Worm (Caenorhabditis elegans) whole organism, L2 larva: ENCODE data around the gene C14E2.4.
A peak's percentile ranks its signal among the peaks of the same experiment; 100 is the strongest.

Experiments used
- C34F6.9 ChIP-seq: fragments of 150-350 bp; optimal IDR thresholded peaks from 2 replicates; lab custom pipeline; 2014; ENCODE audit warnings: missing biosample characterization, missing genetic modification characterization
- F13H6.1 ChIP-seq: sonication (generic microtip); optimal IDR thresholded peaks from 2 replicates; lab custom pipeline; 2016; ENCODE audit warnings: missing genetic modification characterization, missing compliant biosample characterization
- R02D3.7 ChIP-seq: fragments of 150-350 bp; optimal IDR thresholded peaks from 2 replicates; lab custom pipeline; 2014; ENCODE audit warnings: missing biosample characterization, missing genetic modification characterization
- Y55F3AM.14 ChIP-seq: fragments of 200-800 bp; sonication (Bioruptor generic); optimal IDR thresholded peaks from 2 replicates; lab custom pipeline; 2018; ENCODE audit warnings: mild to moderate bottlenecking, missing genetic modification characterization, missing compliant biosample characterization
- ZK546.5 ChIP-seq: sonication (generic microtip); optimal IDR thresholded peaks from 2 replicates; lab custom pipeline; 2017; ENCODE audit warnings: missing biosample characterization, missing genetic modification characterization
- alr-1 ChIP-seq: fragments of 150-350 bp; optimal IDR thresholded peaks from 2 replicates; lab custom pipeline; 2014; ENCODE audit warnings: missing biosample characterization, missing genetic modification characterization
- aly-2 ChIP-seq: fragments of 150-350 bp; optimal IDR thresholded peaks from 2 replicates; lab custom pipeline; 2014; ENCODE audit warnings: missing biosample characterization, missing genetic modification characterization
- blmp-1 ChIP-seq: sonication (generic microtip); optimal IDR thresholded peaks from 2 replicates; lab custom pipeline; 2017; ENCODE audit warnings: missing genetic modification characterization, mild to moderate bottlenecking, missing compliant biosample characterization, antibody characterized with exemption, moderate library complexity; ENCODE audit not compliant: insufficient read depth
- ceh-82 ChIP-seq: fragments of 150-350 bp; optimal IDR thresholded peaks from 2 replicates; lab custom pipeline; 2014; ENCODE audit warnings: missing biosample characterization, missing genetic modification characterization
- crh-2 ChIP-seq: sonication (generic microtip); optimal IDR thresholded peaks from 2 replicates; lab custom pipeline; 2017; ENCODE audit warnings: missing biosample characterization, missing genetic modification characterization
- dmd-4 ChIP-seq: sonication (generic microtip); optimal IDR thresholded peaks from 2 replicates; lab custom pipeline; 2017; ENCODE audit warnings: missing biosample characterization, missing genetic modification characterization
- egl-27 ChIP-seq: sonication (generic microtip); optimal IDR thresholded peaks from 3 replicates; lab custom pipeline; 2017; ENCODE audit warnings: missing biosample characterization, missing genetic modification reagents, missing genetic modification characterization
- elt-3 ChIP-seq: sonication (generic microtip); optimal IDR thresholded peaks from 2 replicates; lab custom pipeline; 2017; ENCODE audit warnings: missing biosample characterization, missing genetic modification characterization
- fos-1 ChIP-seq: fragments of 150-350 bp; optimal IDR thresholded peaks from 2 replicates; lab custom pipeline; 2014; ENCODE audit warnings: missing biosample characterization, missing genetic modification characterization
- gmeb-1 ChIP-seq: fragments of 150-350 bp; optimal IDR thresholded peaks from 2 replicates; lab custom pipeline; 2014; ENCODE audit warnings: missing biosample characterization, missing genetic modification characterization
- lin-11 ChIP-seq: fragments of 150-350 bp; sonication (generic microtip); optimal IDR thresholded peaks from 2 replicates; lab custom pipeline; 2014; ENCODE audit warnings: missing biosample characterization, missing genetic modification characterization, inconsistent platforms, mixed read lengths
- lin-13 ChIP-seq: fragments of 150-350 bp; optimal IDR thresholded peaks from 2 replicates; lab custom pipeline; 2014; ENCODE audit warnings: missing biosample characterization, missing genetic modification reagents, missing genetic modification characterization
- lin-39 ChIP-seq: fragments of 150-350 bp; optimal IDR thresholded peaks from 2 replicates; lab custom pipeline; 2014; ENCODE audit warnings: missing biosample characterization, missing genetic modification reagents, missing genetic modification characterization
- lsy-2 ChIP-seq, 2 experiments: fragments of 150-350 bp in 1 of 2; sonication (generic microtip) in 1 of 2; optimal IDR thresholded peaks; 2 replicates each; lab custom pipeline; 2014 to 2017; ENCODE audit warnings: missing biosample characterization in 2 of 2, missing genetic modification characterization in 2 of 2
- mab-5 ChIP-seq: fragments of 150-350 bp; optimal IDR thresholded peaks from 2 replicates; lab custom pipeline; 2014; ENCODE audit warnings: missing biosample characterization, missing genetic modification characterization
- mbf-1 ChIP-seq: sonication (generic microtip); optimal IDR thresholded peaks from 2 replicates; lab custom pipeline; 2017; ENCODE audit warnings: missing biosample characterization, missing genetic modification characterization
- mdl-1 ChIP-seq, 2 experiments: fragments of 150-350 bp in 1 of 2; sonication (generic microtip) in 1 of 2; optimal IDR thresholded peaks; 2 replicates each; lab custom pipeline; 2017; ENCODE audit warnings: missing biosample characterization in 2 of 2, missing genetic modification characterization in 2 of 2
- nhr-10 ChIP-seq: sonication (generic microtip); optimal IDR thresholded peaks from 2 replicates; lab custom pipeline; 2017; ENCODE audit warnings: missing biosample characterization, missing genetic modification characterization
- nhr-12 ChIP-seq: fragments of 150-350 bp; optimal IDR thresholded peaks from 2 replicates; lab custom pipeline; 2014; ENCODE audit warnings: missing biosample characterization, missing genetic modification characterization
- nhr-129 ChIP-seq: fragments of 150-350 bp; optimal IDR thresholded peaks from 2 replicates; lab custom pipeline; 2014; ENCODE audit warnings: missing biosample characterization, missing genetic modification characterization
- nhr-21 ChIP-seq: fragments of 150-350 bp; optimal IDR thresholded peaks from 2 replicates; lab custom pipeline; 2014; ENCODE audit warnings: missing biosample characterization, missing genetic modification characterization
- nhr-23 ChIP-seq: fragments of 150-350 bp; optimal IDR thresholded peaks from 2 replicates; lab custom pipeline; 2014; ENCODE audit warnings: missing biosample characterization, missing genetic modification reagents, missing genetic modification characterization
- nhr-237 ChIP-seq: fragments of 150-350 bp; optimal IDR thresholded peaks from 2 replicates; lab custom pipeline; 2014; ENCODE audit warnings: missing biosample characterization, missing genetic modification characterization
- nhr-6 ChIP-seq: fragments of 150-350 bp; optimal IDR thresholded peaks from 2 replicates; lab custom pipeline; 2014; ENCODE audit warnings: missing biosample characterization, missing genetic modification characterization
- nhr-77 ChIP-seq: fragments of 150-350 bp; optimal IDR thresholded peaks from 2 replicates; lab custom pipeline; 2014; ENCODE audit warnings: missing biosample characterization, missing genetic modification characterization
- peb-1 ChIP-seq: fragments of 150-350 bp; optimal IDR thresholded peaks from 2 replicates; lab custom pipeline; 2014; ENCODE audit warnings: missing biosample characterization, missing genetic modification characterization
- sem-4 ChIP-seq: fragments of 150-350 bp; optimal IDR thresholded peaks from 2 replicates; lab custom pipeline; 2014; ENCODE audit warnings: missing biosample characterization, missing genetic modification reagents, missing genetic modification characterization
- skn-1 ChIP-seq: sonication (generic microtip); optimal IDR thresholded peaks from 2 replicates; lab custom pipeline; 2017; ENCODE audit warnings: missing biosample characterization, missing genetic modification characterization
- sma-3 ChIP-seq: sonication (generic microtip); optimal IDR thresholded peaks from 2 replicates; lab custom pipeline; 2016; ENCODE audit warnings: missing genetic modification reagents, missing genetic modification characterization, missing compliant biosample characterization
- sma-9 ChIP-seq, 2 experiments: fragments of 150-350 bp in 1 of 2; sonication (generic microtip) in 1 of 2; optimal IDR thresholded peaks; 2 replicates each; lab custom pipeline; 2014 to 2016; ENCODE audit warnings: missing genetic modification characterization in 2 of 2, mild to moderate bottlenecking in 1 of 2, missing biosample characterization in 1 of 2, missing compliant biosample characterization in 1 of 2, missing genetic modification reagents in 1 of 2, moderate library complexity in 1 of 2
- unc-39 ChIP-seq: fragments of 150-350 bp; optimal IDR thresholded peaks from 2 replicates; lab custom pipeline; 2014; ENCODE audit warnings: missing biosample characterization, missing genetic modification characterization
- unc-55 ChIP-seq: fragments of 150-350 bp; sonication (generic microtip); optimal IDR thresholded peaks from 3 replicates; lab custom pipeline; 2014; ENCODE audit warnings: missing biosample characterization, missing genetic modification reagents, missing genetic modification characterization
- unc-62 ChIP-seq: fragments of 150-350 bp; optimal IDR thresholded peaks from 2 replicates; lab custom pipeline; 2014; ENCODE audit warnings: missing biosample characterization, missing genetic modification reagents, missing genetic modification characterization
- zag-1 ChIP-seq: fragments of 150-350 bp; optimal IDR thresholded peaks from 2 replicates; lab custom pipeline; 2014; ENCODE audit warnings: missing biosample characterization, missing genetic modification characterization
- ztf-1 ChIP-seq: fragments of 200-800 bp; sonication (Bioruptor generic); conservative IDR thresholded peaks from 2 replicates; pipeline ENCODE4 v1.3.6; 2022; ENCODE audit warnings: missing genetic modification characterization, missing compliant biosample characterization
- ztf-11 ChIP-seq: sonication (generic microtip); optimal IDR thresholded peaks from 2 replicates; lab custom pipeline; 2017; ENCODE audit warnings: missing biosample characterization, missing genetic modification characterization

Gene C14E2.4

ce11 chrX:1848575-1848974 lies 27.4 kb upstream of the C14E2.4 start, which contains the start of gene ceh-41:
Gene ceh-41, minus strand, starts transcription at chrX:1848675.
- TF ChIP-seq C34F6.9 (tag; lab: Kevin White, UChicago) = no peak
- TF ChIP-seq R02D3.7 (tag; lab: Kevin White, UChicago) = no peak
- no peak for TF ChIP-seq lin-11
- no peak for TF ChIP-seq nhr-129 (tag; lab: Kevin White, UChicago)
- no peak for TF ChIP-seq sma-3 (GFP tag; lab: Kevin White, UChicago)
- TF ChIP-seq unc-55 (GFP tag; lab: Kevin White, UChicago) = no peak
- TF ChIP-seq Y55F3AM.14 (GFP tag; lab: Kevin White, UChicago) = no peak
- no peak for TF ChIP-seq ztf-11
- TF ChIP-seq nhr-77 (tag; lab: Kevin White, UChicago) = no peak
- no peak for TF ChIP-seq unc-39 (tag; lab: Kevin White, UChicago)
- TF ChIP-seq mdl-1 (tag; optimal IDR thresholded peaks at IDR 0.05; lab: Kevin White, UChicago) = no peak
- TF ChIP-seq ZK546.5 (tag; lab: Kevin White, UChicago) = no peak
- TF ChIP-seq nhr-21 = no peak
- no peak for TF ChIP-seq mab-5 (tag; lab: Kevin White, UChicago)
- TF ChIP-seq crh-2 = no peak
- TF ChIP-seq dmd-4 (tag; lab: Kevin White, UChicago) = no peak
- no peak for TF ChIP-seq sma-9 (GFP tag; optimal IDR thresholded peaks at IDR 0.05; lab: Kevin White, UChicago)
- no peak for TF ChIP-seq sma-9 (tag; optimal IDR thresholded peaks at IDR 0.05; lab: Kevin White, UChicago)
- no peak for TF ChIP-seq aly-2 (tag; lab: Kevin White, UChicago)
- no peak for TF ChIP-seq nhr-10 (tag; lab: Kevin White, UChicago)

- no peak for TF ChIP-seq mab-5 (tag; lab: Kevin White, UChicago)
- TF ChIP-seq ZK546.5 (tag; lab: Kevin White, UChicago) = no peak
- TF ChIP-seq skn-1 (tag; lab: Kevin White, UChicago) = no peak
- no peak for TF ChIP-seq ztf-1 (GFP tag; lab: Robert Waterston, UW)
- TF ChIP-seq unc-55 (GFP tag; lab: Kevin White, UChicago) = no peak
- no peak for TF ChIP-seq unc-39 (tag; lab: Kevin White, UChicago)
- TF ChIP-seq R02D3.7 (tag; lab: Kevin White, UChicago) = no peak
- no peak for TF ChIP-seq sem-4 (tag; lab: Kevin White, UChicago)
- TF ChIP-seq peb-1 (tag; lab: Kevin White, UChicago) = no peak
- TF ChIP-seq alr-1 (tag; lab: Kevin White, UChicago) = no peak
- TF ChIP-seq nhr-12 (tag; lab: Kevin White, UChicago) = no peak
- no peak for TF ChIP-seq lin-11
- TF ChIP-seq elt-3 = no peak
- TF ChIP-seq sma-9 (GFP tag; optimal IDR thresholded peaks at IDR 0.05; lab: Kevin White, UChicago) = no peak
- TF ChIP-seq sma-9 (tag; optimal IDR thresholded peaks at IDR 0.05; lab: Kevin White, UChicago) = no peak
- TF ChIP-seq lin-13 (GFP tag; lab: Kevin White, UChicago) = no peak
- no peak for TF ChIP-seq nhr-237 (tag; lab: Kevin White, UChicago)
- no peak for TF ChIP-seq nhr-23 (tag; lab: Kevin White, UChicago)
These were observed 26.6 kb upstream of the C14E2.4 start for ce11 chrX:1847685-1848084.

- TF ChIP-seq nhr-10 (tag; lab: Kevin White, UChicago) (no peak), F13H6.1 (tag; lab: Kevin White, UChicago) (peak; percentile 17), ZK546.5 (tag; lab: Kevin White, UChicago) (no peak), lin-39 (no peak), nhr-23 (tag; lab: Kevin White, UChicago) (no peak), zag-1 (tag; lab: Kevin White, UChicago) (no peak), nhr-6 (tag; lab: Kevin White, UChicago) (no peak), unc-55 (GFP tag; lab: Kevin White, UChicago) (peak; percentile 26), ceh-82 (tag; lab: Kevin White, UChicago) (no peak), ztf-1 (GFP tag; lab: Robert Waterston, UW) (no peak), crh-2 (no peak), mab-5 (tag; lab: Kevin White, UChicago) (no peak), ztf-11 (no peak), elt-3 (no peak), Y55F3AM.14 (GFP tag; lab: Kevin White, UChicago) (no peak), nhr-21 (no peak), egl-27 (tag; lab: Kevin White, UChicago) (no peak), nhr-129 (tag; lab: Kevin White, UChicago) (no peak), sma-3 (GFP tag; lab: Kevin White, UChicago) (peak; percentile 0), lsy-2 (tag; optimal IDR thresholded peaks at IDR 0.05; lab: Kevin White, UChicago) (no peak), nhr-237 (tag; lab: Kevin White, UChicago) (no peak), fos-1 (tag; lab: Kevin White, UChicago) (no peak), R02D3.7 (tag; lab: Kevin White, UChicago) (no peak), unc-39 (tag; lab: Kevin White, UChicago) (no peak), C34F6.9 (tag; lab: Kevin White, UChicago) (peak; percentile 19), blmp-1 (no peak), mbf-1 (tag; lab: Kevin White, UChicago) (no peak), dmd-4 (tag; lab: Kevin White, UChicago) (no peak), aly-2 (tag; lab: Kevin White, UChicago) (no peak), lin-13 (GFP tag; lab: Kevin White, UChicago) (no peak), gmeb-1 (peak; percentile 66), skn-1 (tag; lab: Kevin White, UChicago) (no peak), unc-62 (GFP tag; lab: Kevin White, UChicago) (no peak), nhr-12 (tag; lab: Kevin White, UChicago) (no peak)
These were observed 24.4 kb upstream of the C14E2.4 start, which contains the start of gene T26C11.4 for ce11 chrX:1845493-1845892. Gene T26C11.4, minus strand, starts transcription at chrX:1845546.
